Worm (Caenorhabditis elegans) whole organism, L1 larva: ENCODE results near the gene pfas-1.

Experiments used
- C04F5.9 ChIP-seq: sonication (generic microtip); optimal IDR thresholded peaks from 2 replicates; lab custom pipeline; 2016; ENCODE audit warnings: missing genetic modification characterization, missing compliant biosample characterization
- C16A3.4 ChIP-seq: fragments of 150-350 bp; optimal IDR thresholded peaks from 2 replicates; lab custom pipeline; 2014; ENCODE audit warnings: missing biosample characterization, missing genetic modification characterization
- C34B4.2 ChIP-seq: sonication (generic microtip); optimal IDR thresholded peaks from 2 replicates; lab custom pipeline; 2017; ENCODE audit warnings: mild to moderate bottlenecking, missing genetic modification characterization, missing compliant biosample characterization
- F16B12.6 ChIP-seq: fragments of 150-350 bp; optimal IDR thresholded peaks from 2 replicates; lab custom pipeline; 2014; ENCODE audit warnings: missing biosample characterization, missing genetic modification characterization
- Y116A8C.19 ChIP-seq: sonication (generic microtip); optimal IDR thresholded peaks from 2 replicates; lab custom pipeline; 2016; ENCODE audit warnings: missing compliant biosample characterization, missing genetic modification characterization, borderline replicate concordance
- alr-1 ChIP-seq: fragments of 200-800 bp; sonication (Bioruptor generic); optimal IDR thresholded peaks from 2 replicates; lab custom pipeline; 2018; ENCODE audit warnings: borderline replicate concordance, mild to moderate bottlenecking, missing genetic modification characterization, missing compliant biosample characterization
- aly-2 ChIP-seq: fragments of 150-350 bp; optimal IDR thresholded peaks from 2 replicates; lab custom pipeline; 2014; ENCODE audit warnings: missing biosample characterization, missing genetic modification characterization
- blmp-1 ChIP-seq: fragments of 150-350 bp; optimal IDR thresholded peaks from 2 replicates; lab custom pipeline; 2014; ENCODE audit warnings: missing biosample characterization, missing genetic modification characterization
- ceh-63 ChIP-seq: fragments of 200-800 bp; sonication (Bioruptor generic); optimal IDR thresholded peaks from 2 replicates; lab custom pipeline; 2018; ENCODE audit warnings: mild to moderate bottlenecking, missing genetic modification characterization, missing compliant biosample characterization
- ceh-88 ChIP-seq: fragments of 200-800 bp; sonication (Bioruptor generic); IDR thresholded peaks from 2 replicates; pipeline ENCODE4 v1.3.6; 2022; ENCODE audit warnings: missing genetic modification characterization, missing compliant biosample characterization
- ceh-90 ChIP-seq: sonication (generic microtip); optimal IDR thresholded peaks from 2 replicates; lab custom pipeline; 2016; ENCODE audit warnings: missing genetic modification characterization, missing compliant biosample characterization
- ces-1 ChIP-seq: fragments of 150-350 bp; optimal IDR thresholded peaks from 2 replicates; lab custom pipeline; 2014; ENCODE audit warnings: missing biosample characterization, missing genetic modification reagents, missing genetic modification characterization
- dpl-1 ChIP-seq, 3 experiments: fragments of 150-350 bp in 2 of 3; sonication (generic microtip) in 1 of 3; optimal IDR thresholded peaks; 2 replicates each; lab custom pipeline; 2014 to 2017; ENCODE audit warnings: missing biosample characterization in 3 of 3, missing genetic modification characterization in 3 of 3, missing genetic modification reagents in 3 of 3
- efl-1 ChIP-seq, 4 experiments: fragments of 150-350 bp; optimal IDR thresholded peaks in 3 of 4; peaks in 1 of 4; 1 replicate in 1 of 4; 2 replicates in 3 of 4; lab custom pipeline; 2014; ENCODE audit warnings: missing biosample characterization in 2 of 4, missing genetic modification characterization in 2 of 4, missing genetic modification reagents in 2 of 4
- efl-3 ChIP-seq: fragments of 200-800 bp; sonication (Bioruptor generic); optimal IDR thresholded peaks from 2 replicates; lab custom pipeline; 2018; ENCODE audit warnings: mild to moderate bottlenecking, missing genetic modification characterization, missing compliant biosample characterization
- egl-13 ChIP-seq: sonication (generic microtip); optimal IDR thresholded peaks from 2 replicates; lab custom pipeline; 2016; ENCODE audit warnings: missing genotype, missing genetic modification reagents, missing genetic modification characterization, missing compliant biosample characterization
- elt-2 ChIP-seq: sonication (generic microtip); optimal IDR thresholded peaks from 2 replicates; lab custom pipeline; 2016; ENCODE audit warnings: missing genetic modification characterization, mild to moderate bottlenecking, inconsistent platforms, missing compliant biosample characterization, missing genetic modification reagents
- elt-3 ChIP-seq, 6 experiments: fragments of 150-350 bp in 1 of 6; sonication (generic microtip); optimal IDR thresholded peaks; 2 replicates each; lab custom pipeline; 2017 to 2018; ENCODE audit warnings: missing biosample characterization in 6 of 6, missing genetic modification characterization in 6 of 6, inconsistent platforms in 1 of 6
- fkh-10 ChIP-seq: sonication (generic microtip); optimal IDR thresholded peaks from 2 replicates; lab custom pipeline; 2017; ENCODE audit warnings: missing biosample characterization, missing genetic modification reagents, missing genetic modification characterization
- grh-1 ChIP-seq: fragments of 200-800 bp; sonication (Bioruptor generic); IDR thresholded peaks from 2 replicates; pipeline ENCODE4 v1.3.6; 2022; ENCODE audit warnings: missing genetic modification reagents, missing genetic modification characterization, missing compliant biosample characterization
- hlh-17 ChIP-seq: fragments of 200-800 bp; sonication (Bioruptor generic); optimal IDR thresholded peaks from 2 replicates; lab custom pipeline; 2018; ENCODE audit warnings: missing genetic modification characterization, mild to moderate bottlenecking, missing compliant biosample characterization, moderate library complexity, borderline replicate concordance
- irx-1 ChIP-seq: sonication (generic microtip); optimal IDR thresholded peaks from 2 replicates; lab custom pipeline; 2016; ENCODE audit warnings: missing genetic modification characterization, missing compliant biosample characterization
- isw-1 ChIP-seq: fragments of 200-800 bp; sonication (Bioruptor generic); IDR thresholded peaks from 2 replicates; pipeline ENCODE4 v1.3.6; 2022; ENCODE audit warnings: missing genetic modification characterization, missing compliant biosample characterization
- lin-13 ChIP-seq: fragments of 150-350 bp; optimal IDR thresholded peaks from 2 replicates; lab custom pipeline; 2014; ENCODE audit warnings: missing biosample characterization, missing genetic modification reagents, missing genetic modification characterization
- lin-15B ChIP-seq: fragments of 150-350 bp; sonication (generic microtip); optimal IDR thresholded peaks from 3 replicates; lab custom pipeline; 2014; ENCODE audit warnings: missing biosample characterization, missing genetic modification characterization
- lin-39 ChIP-seq: fragments of 150-350 bp; optimal IDR thresholded peaks from 2 replicates; lab custom pipeline; 2014; ENCODE audit warnings: missing biosample characterization, missing genetic modification reagents, missing genetic modification characterization
- lsy-2 ChIP-seq, 2 experiments: fragments of 150-350 bp; optimal IDR thresholded peaks; 2 replicates each; lab custom pipeline; 2014; ENCODE audit warnings: missing biosample characterization in 2 of 2, missing genetic modification characterization in 2 of 2
- mab-9 ChIP-seq: fragments of 200-800 bp; sonication (Bioruptor generic); IDR thresholded peaks from 2 replicates; pipeline ENCODE4 v1.3.6; 2022; ENCODE audit warnings: missing genetic modification reagents, missing genetic modification characterization, missing compliant biosample characterization
- mdl-1 ChIP-seq, 2 experiments: fragments of 150-350 bp; optimal IDR thresholded peaks; 2 replicates each; lab custom pipeline; 2014 to 2017; ENCODE audit warnings: missing biosample characterization in 2 of 2, missing genetic modification characterization in 2 of 2, inconsistent platforms in 1 of 2
- mep-1 ChIP-seq: fragments of 150-350 bp; optimal IDR thresholded peaks from 2 replicates; lab custom pipeline; 2014; ENCODE audit warnings: missing biosample characterization, missing genetic modification characterization
- nhr-11 ChIP-seq: fragments of 150-350 bp; optimal IDR thresholded peaks from 2 replicates; lab custom pipeline; 2014; ENCODE audit warnings: missing biosample characterization, missing genetic modification characterization
- nhr-20 ChIP-seq: sonication (generic microtip); optimal IDR thresholded peaks from 2 replicates; lab custom pipeline; 2016; ENCODE audit warnings: mild to moderate bottlenecking, missing genetic modification characterization, missing compliant biosample characterization
- nhr-237 ChIP-seq: fragments of 150-350 bp; optimal IDR thresholded peaks from 2 replicates; lab custom pipeline; 2014; ENCODE audit warnings: missing biosample characterization, missing genetic modification characterization
- nhr-71 ChIP-seq: sonication (generic microtip); optimal IDR thresholded peaks from 2 replicates; lab custom pipeline; 2016; ENCODE audit warnings: mild to moderate bottlenecking, missing genetic modification characterization, moderate library complexity, missing compliant biosample characterization
- nhr-76 ChIP-seq: sonication (generic microtip); optimal IDR thresholded peaks from 2 replicates; lab custom pipeline; 2017; ENCODE audit warnings: missing biosample characterization, missing genetic modification characterization
- nhr-77 ChIP-seq: fragments of 150-350 bp; optimal IDR thresholded peaks from 2 replicates; lab custom pipeline; 2014; ENCODE audit warnings: missing biosample characterization, missing genetic modification characterization
- nhr-85 ChIP-seq: sonication (generic microtip); peaks from one replicate; lab custom pipeline; 2016; ENCODE audit warnings: missing genetic modification characterization, inconsistent platforms, missing compliant biosample characterization
- nhr-90 ChIP-seq: sonication (generic microtip); optimal IDR thresholded peaks from 2 replicates; lab custom pipeline; 2016; ENCODE audit warnings: mild to moderate bottlenecking, missing genetic modification characterization, missing compliant biosample characterization; ENCODE audit not compliant: poor library complexity
- pag-3 ChIP-seq: sonication (generic microtip); optimal IDR thresholded peaks from 2 replicates; lab custom pipeline; 2017; ENCODE audit warnings: missing genetic modification characterization, mild to moderate bottlenecking, missing compliant biosample characterization, antibody characterized with exemption, borderline replicate concordance; ENCODE audit not compliant: insufficient read depth
- pqm-1 ChIP-seq: sonication (generic microtip); optimal IDR thresholded peaks from 3 replicates; lab custom pipeline; 2017; ENCODE audit warnings: missing biosample characterization, missing genetic modification characterization
- rnt-1 ChIP-seq: sonication (generic microtip); optimal IDR thresholded peaks from 2 replicates; lab custom pipeline; 2016; ENCODE audit warnings: mild to moderate bottlenecking, missing genetic modification characterization, moderate library complexity, missing compliant biosample characterization
- skn-1 ChIP-seq: fragments of 150-350 bp; optimal IDR thresholded peaks from 2 replicates; lab custom pipeline; 2014; ENCODE audit warnings: missing biosample characterization, missing genetic modification characterization
- snu-23 ChIP-seq: sonication (generic microtip); optimal IDR thresholded peaks from 2 replicates; lab custom pipeline; 2016; ENCODE audit warnings: missing genetic modification characterization, missing compliant biosample characterization
- sox-4 ChIP-seq: sonication (generic microtip); optimal IDR thresholded peaks from 2 replicates; lab custom pipeline; 2016; ENCODE audit warnings: missing genetic modification characterization, missing compliant biosample characterization
- swsn-7 ChIP-seq: sonication (generic microtip); optimal IDR thresholded peaks from 2 replicates; lab custom pipeline; 2016; ENCODE audit warnings: missing genetic modification characterization, missing compliant biosample characterization
- tlp-1 ChIP-seq: fragments of 150-350 bp; optimal IDR thresholded peaks from 2 replicates; lab custom pipeline; 2014; ENCODE audit warnings: missing biosample characterization, missing genetic modification characterization
- unc-130 ChIP-seq: fragments of 150-350 bp; optimal IDR thresholded peaks from 2 replicates; lab custom pipeline; 2017; ENCODE audit warnings: missing biosample characterization, missing genetic modification characterization, inconsistent platforms
- unc-86 ChIP-seq: sonication (generic microtip); optimal IDR thresholded peaks from 2 replicates; lab custom pipeline; 2016; ENCODE audit warnings: missing genetic modification characterization, missing compliant biosample characterization
- unc-98 ChIP-seq: fragments of 200-800 bp; sonication (Bioruptor generic); IDR thresholded peaks from 2 replicates; pipeline ENCODE4 v1.3.6; 2022; ENCODE audit warnings: missing genetic modification characterization, missing compliant biosample characterization
- vab-15 ChIP-seq: sonication (generic microtip); optimal IDR thresholded peaks from 2 replicates; lab custom pipeline; 2017; ENCODE audit warnings: missing genotype, mild to moderate bottlenecking, missing genetic modification characterization, missing compliant biosample characterization
- zag-1 ChIP-seq: fragments of 150-350 bp; optimal IDR thresholded peaks from 2 replicates; lab custom pipeline; 2014; ENCODE audit warnings: missing biosample characterization, missing genetic modification characterization
- ztf-11 ChIP-seq, 2 experiments: sonication (generic microtip); optimal IDR thresholded peaks; 2 replicates each; lab custom pipeline; 2016 to 2017; ENCODE audit warnings: missing genetic modification characterization in 2 of 2, missing biosample characterization in 1 of 2, missing compliant biosample characterization in 1 of 2

pfas-1 gene

DNA sequence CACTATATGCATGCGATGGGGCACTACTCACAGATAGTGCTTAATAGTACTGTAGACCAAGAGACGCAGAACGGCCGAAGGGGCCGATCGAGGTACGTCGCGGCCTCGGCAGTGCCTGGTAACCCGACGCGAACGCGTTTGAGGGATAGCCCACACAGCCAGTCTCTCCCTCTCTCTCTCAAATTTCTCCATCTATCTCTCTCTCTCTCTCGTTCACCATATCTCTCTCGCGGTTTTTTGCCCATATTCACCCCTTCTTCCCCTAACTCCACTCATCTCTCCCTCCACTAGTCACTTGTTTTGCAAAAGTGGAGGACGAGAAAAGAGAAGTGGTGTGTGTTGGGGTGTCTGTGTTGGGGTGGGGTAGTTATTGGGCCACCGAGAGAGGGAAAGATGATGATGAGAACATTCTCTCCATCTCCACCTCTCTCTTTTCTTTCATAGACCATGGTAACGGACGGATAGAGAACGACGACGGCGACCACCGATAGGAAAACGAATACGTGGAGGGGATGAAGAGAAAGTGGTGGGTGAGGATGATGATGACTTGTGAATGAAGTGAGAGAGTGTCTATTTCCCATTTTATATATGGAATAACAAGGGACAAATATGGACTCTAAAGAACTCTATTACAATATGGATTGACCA is 23.8 kb upstream of the pfas-1 start (continued):
- TF ChIP-seq lin-13 (GFP tag; lab: Kevin White, UChicago) = no peak
- peak in 1 of 2 experiments; percentile 25 for TF ChIP-seq ztf-11 (tag; optimal IDR thresholded peaks at IDR 0.05; lab: Kevin White, UChicago)
- TF ChIP-seq vab-15 = no peak
- peak; percentile 89 for TF ChIP-seq nhr-85
- TF ChIP-seq C16A3.4 (tag; lab: Kevin White, UChicago) = no peak
- no peak for TF ChIP-seq ceh-63
- TF ChIP-seq snu-23 (GFP tag; lab: Kevin White, UChicago) = peak; percentile 61
- TF ChIP-seq mab-9 = no peak
- peak in 2 of 3 experiments; percentile 3 to 24 for TF ChIP-seq dpl-1 (GFP tag; optimal IDR thresholded peaks at IDR 0.05; lab: Kevin White, UChicago)
- no peak for TF ChIP-seq tlp-1 (tag; lab: Kevin White, UChicago)
- no peak for TF ChIP-seq C34B4.2 (tag; lab: Kevin White, UChicago)
- TF ChIP-seq grh-1 (GFP tag; lab: Robert Waterston, UW) = no peak
- TF ChIP-seq unc-86 (tag; lab: Kevin White, UChicago) = peak; percentile 25
- peak; percentile 34 for TF ChIP-seq nhr-90
- TF ChIP-seq rnt-1 (tag; lab: Kevin White, UChicago) = peak; percentile 29
- TF ChIP-seq F16B12.6 (tag; lab: Kevin White, UChicago) = peak; percentile 8
- no peak for TF ChIP-seq elt-3 (tag; optimal IDR thresholded peaks at IDR 0.05; lab: Kevin White, UChicago)
- peak; percentile 36 to 37 for TF ChIP-seq efl-1 (optimal IDR thresholded peaks at IDR 0.05; lab: Kevin White, UChicago)
- peak; percentile 21 to 95 for TF ChIP-seq efl-1 (GFP tag; optimal IDR thresholded peaks at IDR 0.05 in 1 of 2; lab: Kevin White, UChicago)
- TF ChIP-seq C04F5.9 (tag; lab: Kevin White, UChicago) = no peak
- no peak for TF ChIP-seq pqm-1 (tag; lab: Kevin White, UChicago)
- TF ChIP-seq nhr-76 (tag; lab: Kevin White, UChicago) = no peak
- no peak for TF ChIP-seq sox-4
- peak; percentile 87 for TF ChIP-seq blmp-1
- no peak for TF ChIP-seq fkh-10 (GFP tag; lab: Kevin White, UChicago)
- TF ChIP-seq nhr-20 (tag; lab: Kevin White, UChicago) = peak; percentile 51
- TF ChIP-seq aly-2 (tag; lab: Kevin White, UChicago) = no peak
- TF ChIP-seq ceh-88 (GFP tag; lab: Robert Waterston, UW) = no peak
- TF ChIP-seq ces-1 (GFP tag; lab: Kevin White, UChicago) = no peak
- TF ChIP-seq hlh-17 (GFP tag; lab: Kevin White, UChicago) = no peak
- peak; percentile 22 for TF ChIP-seq nhr-77 (tag; lab: Kevin White, UChicago)
- peak; percentile 61 for TF ChIP-seq nhr-71 (tag; lab: Kevin White, UChicago)
- no peak for TF ChIP-seq unc-130 (tag; lab: Kevin White, UChicago)
- peak; percentile 33 to 62 for TF ChIP-seq lsy-2 (tag; optimal IDR thresholded peaks at IDR 0.05; lab: Kevin White, UChicago)
- TF ChIP-seq mdl-1 (tag; optimal IDR thresholded peaks at IDR 0.05; lab: Kevin White, UChicago) = peak in 1 of 2 experiments; percentile 32
- TF ChIP-seq elt-2 = no peak
- TF ChIP-seq unc-98 = no peak
- no peak for TF ChIP-seq lin-15B (tag; lab: Kevin White, UChicago)
- no peak for TF ChIP-seq efl-3 (GFP tag; lab: Kevin White, UChicago)
- no peak for TF ChIP-seq Y116A8C.19 (tag; lab: Kevin White, UChicago)
- TF ChIP-seq alr-1 = no peak
- no peak for TF ChIP-seq nhr-237
- no peak for TF ChIP-seq isw-1
- TF ChIP-seq nhr-11 (tag; lab: Kevin White, UChicago) = no peak
- TF ChIP-seq irx-1 (tag; lab: Kevin White, UChicago) = no peak
- TF ChIP-seq zag-1 = no peak
- TF ChIP-seq mep-1 (tag; lab: Kevin White, UChicago) = peak; percentile 66
- peak; percentile 46 for TF ChIP-seq swsn-7 (tag; lab: Kevin White, UChicago)
- no peak for TF ChIP-seq ceh-90 (tag; lab: Kevin White, UChicago)
- TF ChIP-seq pag-3 (tag; lab: Kevin White, UChicago) = no peak
- no peak for TF ChIP-seq lin-39
- TF ChIP-seq egl-13 (tag; lab: Kevin White, UChicago) = no peak
- TF ChIP-seq skn-1 (tag; lab: Kevin White, UChicago) = peak; percentile 71
